Fruit fly (Drosophila melanogaster): ENCODE measurements around the gene del.
A peak's percentile ranks its signal among the peaks of the same experiment; 100 is the strongest.

The del gene

DNA sequence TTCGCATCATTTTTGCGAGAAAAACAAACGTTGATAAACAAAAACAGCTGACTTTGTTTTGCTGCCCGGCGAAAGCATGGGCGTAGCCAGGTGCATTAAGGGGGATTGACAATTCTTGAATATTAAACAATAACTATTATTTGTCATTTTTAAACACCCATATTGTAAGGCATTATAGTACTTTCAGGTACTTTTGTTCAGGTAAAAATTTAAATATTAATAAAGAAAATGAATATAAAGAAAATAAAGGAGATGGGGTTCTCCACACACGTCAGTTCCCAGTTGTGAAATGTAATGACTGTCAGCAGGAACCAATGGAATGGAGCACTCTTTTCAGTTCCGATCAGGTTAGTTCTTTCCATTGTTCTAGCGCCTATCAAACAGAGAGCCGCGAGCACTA is 10.2 kb upstream of the del start, which contains the start of the genes Coq3 and Pld3 (continued):
- TF ChIP-seq Hmx (GFP tag; optimal IDR thresholded peaks at IDR 0.05) = peak; percentile 65
- TF ChIP-seq pan (optimal IDR thresholded peaks at IDR 0.05) = no peak
- TF ChIP-seq pan (GFP tag; optimal IDR thresholded peaks at IDR 0.05 in 1 of 2, IDR thresholded peaks at IDR 0.05 in 1 of 2) = peak in 1 of 2 experiments; percentile 84
- no peak for TF ChIP-seq hth (optimal IDR thresholded peaks at IDR 0.05)
- TF ChIP-seq CG12236 (GFP tag; optimal IDR thresholded peaks at IDR 0.05) = no peak
- TF ChIP-seq CG18619 (GFP tag; optimal IDR thresholded peaks at IDR 0.05) = peak; percentile 73
- peak; percentile 71 for TF ChIP-seq scrt (GFP tag; optimal IDR thresholded peaks at IDR 0.05)
- TF ChIP-seq H15 (GFP tag; IDR thresholded peaks at IDR 0.05) = peak; percentile 70; the same call in 2 of the 3 replicates
- TF ChIP-seq CG13123 (GFP tag; optimal IDR thresholded peaks at IDR 0.05) = peak; percentile 57
- no peak for TF ChIP-seq Elba2 (GFP tag; optimal IDR thresholded peaks at IDR 0.05)
- TF ChIP-seq CG18476 (GFP tag; optimal IDR thresholded peaks at IDR 0.05) = peak; percentile 75
- TF ChIP-seq CG10274 (GFP tag; optimal IDR thresholded peaks at IDR 0.05) = peak; percentile 37
- no peak for TF ChIP-seq D (optimal IDR thresholded peaks at IDR 0.05)
- peak; percentile 69 for TF ChIP-seq D (GFP tag; optimal IDR thresholded peaks at IDR 0.05)
- peak; percentile 81 for TF ChIP-seq MBD-R2 (GFP tag; IDR thresholded peaks at IDR 0.05)
- peak; percentile 71 for TF ChIP-seq E2f2 (GFP tag; IDR thresholded peaks at IDR 0.05)
- peak; percentile 49 for TF ChIP-seq CG8944 (GFP tag; optimal IDR thresholded peaks at IDR 0.05)
- TF ChIP-seq CG32767 (GFP tag; IDR thresholded peaks at IDR 0.05) = peak; percentile 58; the same call in 1 of the 2 replicates
- peak; percentile 49 for TF ChIP-seq mirr (GFP tag; optimal IDR thresholded peaks at IDR 0.05)
- peak; percentile 69; the same call in 1 of the 2 replicates for TF ChIP-seq stc (GFP tag; IDR thresholded peaks at IDR 0.05)
- TF ChIP-seq CG12659 (GFP tag; optimal IDR thresholded peaks at IDR 0.05) = peak; percentile 84
- TF ChIP-seq Mrtf (GFP tag; IDR thresholded peaks at IDR 0.05) = peak; percentile 69; the same call in 1 of the 3 replicates
- no peak for TF ChIP-seq psq (GFP tag; optimal IDR thresholded peaks at IDR 0.05)
- peak; percentile 74 for TF ChIP-seq Aef1 (GFP tag; IDR thresholded peaks at IDR 0.05)
- TF ChIP-seq Hr39 (optimal IDR thresholded peaks at IDR 0.05) = no peak
- TF ChIP-seq CG9609 (GFP tag; optimal IDR thresholded peaks at IDR 0.05) = peak; percentile 71
- TF ChIP-seq MTF-1 (GFP tag; optimal IDR thresholded peaks at IDR 0.05; ENCODE audit: borderline replicate concordance) = peak; percentile 32
- peak; percentile 82 for TF ChIP-seq CG6689 (GFP tag; IDR thresholded peaks at IDR 0.05)
- TF ChIP-seq pros (GFP tag; optimal IDR thresholded peaks at IDR 0.05) = no peak
- TF ChIP-seq CG4328 (GFP tag; optimal IDR thresholded peaks at IDR 0.05) = peak; percentile 66
- peak; percentile 57 for TF ChIP-seq CG33213 (GFP tag; optimal IDR thresholded peaks at IDR 0.05)
- TF ChIP-seq CG14710 (tag; optimal IDR thresholded peaks at IDR 0.05) = peak; percentile 77
- peak; percentile 54 for TF ChIP-seq pum (GFP tag; optimal IDR thresholded peaks at IDR 0.05)
- peak; percentile 77 for TF ChIP-seq Six4 (GFP tag; optimal IDR thresholded peaks at IDR 0.05)
- peak; percentile 87 for TF ChIP-seq ci (GFP tag; IDR thresholded peaks at IDR 0.05)
- peak; percentile 89 for TF ChIP-seq Hmr (GFP tag; optimal IDR thresholded peaks at IDR 0.05)
- peak; percentile 94 for TF ChIP-seq pfk (GFP tag; optimal IDR thresholded peaks at IDR 0.05)
- TF ChIP-seq kah (GFP tag; optimal IDR thresholded peaks at IDR 0.05) = peak; percentile 40
- peak; percentile 61 for TF ChIP-seq onecut (GFP tag; IDR thresholded peaks at IDR 0.05)
- TF ChIP-seq ac (GFP tag; optimal IDR thresholded peaks at IDR 0.05) = peak; percentile 47
- TF ChIP-seq Oli (tag; optimal IDR thresholded peaks at IDR 0.05) = peak; percentile 76
- TF ChIP-seq CG12071 (GFP tag; optimal IDR thresholded peaks at IDR 0.05) = peak; percentile 64
- no peak for TF ChIP-seq oc (tag; optimal IDR thresholded peaks at IDR 0.05)
- peak; percentile 56; the same call in 1 of the 2 replicates for TF ChIP-seq danr (GFP tag; IDR thresholded peaks at IDR 0.05)
- peak; percentile 69 for TF ChIP-seq maf-S (GFP tag; optimal IDR thresholded peaks at IDR 0.05)
- TF ChIP-seq CG4617 (GFP tag; optimal IDR thresholded peaks at IDR 0.05; ENCODE audit: borderline replicate concordance) = peak; percentile 50
- peak; percentile 76 for TF ChIP-seq sisA (GFP tag; IDR thresholded peaks at IDR 0.05)
- peak; percentile 81 for TF ChIP-seq sens-2 (GFP tag; IDR thresholded peaks at IDR 0.05)
- TF ChIP-seq CG8478 (optimal IDR thresholded peaks at IDR 0.05) = no peak
- 0 out of 2 replicates have a peak, but pooled peaks have one; percentile 23 for TF ChIP-seq CG10321 (GFP tag; IDR thresholded peaks at IDR 0.05)
- peak; percentile 75 for TF ChIP-seq CG1603 (tag; optimal IDR thresholded peaks at IDR 0.05)
- peak; percentile 35 for TF ChIP-seq Ets97D (GFP tag; optimal IDR thresholded peaks at IDR 0.05)
- TF ChIP-seq tup (GFP tag; optimal IDR thresholded peaks at IDR 0.05) = peak; percentile 50
